Fruit fly (Drosophila melanogaster): ENCODE data around the gene TwdlF.
"Not testable (repeated sequence)": the region's sequence is repeated elsewhere in the genome, so short reads cannot be mapped to it uniquely, and the experiment has no call there.

Gene TwdlF

DNA sequence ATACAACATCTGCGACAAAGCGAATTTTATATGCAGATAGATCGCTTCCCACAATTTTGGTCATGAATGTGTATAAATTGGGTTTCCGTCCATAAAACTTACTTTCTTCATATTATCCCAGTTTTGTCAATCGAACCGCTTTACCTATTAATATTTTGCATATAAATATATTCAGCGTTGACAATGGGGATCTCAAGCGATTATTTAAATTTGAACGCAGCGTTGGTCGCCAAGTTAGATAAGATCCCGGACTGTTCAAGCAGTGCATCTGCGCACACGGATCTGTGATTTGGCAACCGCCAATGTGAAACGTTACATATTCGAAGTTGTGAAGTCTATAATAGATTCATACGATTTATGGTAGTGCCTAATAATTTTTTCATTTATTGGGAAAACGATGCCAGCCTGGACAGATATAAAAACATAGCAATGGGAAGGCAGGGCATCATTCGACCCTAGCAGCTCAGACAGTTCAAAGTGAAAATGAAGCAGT is at the start of gene TwdlF:
Gene TwdlF (plus strand): TSS at position 443 of the 493 bp plus-strand sequence.
- TF ChIP-seq jim (GFP tag; optimal IDR thresholded peaks at IDR 0.05), result no peak
- TF ChIP-seq N (GFP tag; optimal IDR thresholded peaks at IDR 0.05), result no peak
- no peak for TF ChIP-seq Dif (GFP tag; optimal IDR thresholded peaks at IDR 0.05; ENCODE audit: partially characterized antibody)
- TF ChIP-seq ey (GFP tag; optimal IDR thresholded peaks at IDR 0.05), result no peak
- no peak for TF ChIP-seq dsf (GFP tag; optimal IDR thresholded peaks at IDR 0.05; ENCODE audit: borderline replicate concordance)
- no peak for TF ChIP-seq CrebA (GFP tag; optimal IDR thresholded peaks at IDR 0.05; ENCODE audit: borderline replicate concordance)
- TF ChIP-seq Abd-B (GFP tag; optimal IDR thresholded peaks at IDR 0.05), result no peak
- no peak for TF ChIP-seq Rel (GFP tag; optimal IDR thresholded peaks at IDR 0.05)
- no peak for TF ChIP-seq Rel (tag; optimal IDR thresholded peaks at IDR 0.05)
- TF ChIP-seq br (GFP tag; optimal IDR thresholded peaks at IDR 0.05), result no peak
- no peak for TF ChIP-seq pan (optimal IDR thresholded peaks at IDR 0.05)
- no peak for TF ChIP-seq Hnf4 (GFP tag; optimal IDR thresholded peaks at IDR 0.05)
- TF ChIP-seq sv (GFP tag; optimal IDR thresholded peaks at IDR 0.05), result no peak
- no peak for TF ChIP-seq Sp1 (GFP tag; optimal IDR thresholded peaks at IDR 0.05)
- no peak for TF ChIP-seq CG9705 (GFP tag; optimal IDR thresholded peaks at IDR 0.05)
- TF ChIP-seq tai (GFP tag; optimal IDR thresholded peaks at IDR 0.05), result no peak
- no peak for TF ChIP-seq Myc (optimal IDR thresholded peaks at IDR 0.05)
- TF ChIP-seq fru (GFP tag; optimal IDR thresholded peaks at IDR 0.05), result no peak
- TF ChIP-seq CG32264 (GFP tag; optimal IDR thresholded peaks at IDR 0.05), result no peak

DNA sequence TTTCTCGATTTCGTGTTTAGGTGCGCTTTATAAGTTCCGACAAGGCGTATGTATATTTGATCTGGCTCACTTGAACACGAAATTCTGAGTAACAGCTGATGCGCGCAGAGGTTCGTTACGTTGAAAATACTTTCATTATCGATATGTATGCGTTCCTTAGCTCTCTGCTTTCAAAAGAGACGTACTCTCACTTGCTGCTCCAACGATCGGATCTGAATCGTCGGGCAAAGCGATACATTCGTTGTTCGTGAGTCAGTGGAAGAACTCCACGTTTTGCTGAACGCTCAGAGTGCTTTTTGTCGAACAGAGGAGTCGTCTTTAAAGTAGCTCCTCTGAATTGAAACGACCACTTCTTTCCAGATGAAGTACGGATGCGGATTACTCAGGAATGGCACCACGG is 49.8 kb upstream of the TwdlF start, which contains the start of gene beta-Man:
Gene beta-Man (plus strand): TSS at position 152 of the 400 bp plus-strand sequence.
- TF ChIP-seq woc (GFP tag; optimal IDR thresholded peaks at IDR 0.05) (peak; percentile 2), jim (GFP tag; optimal IDR thresholded peaks at IDR 0.05) (peak; percentile 32), lola (GFP tag; optimal IDR thresholded peaks at IDR 0.05) (no peak), Myc (optimal IDR thresholded peaks at IDR 0.05) (peak; percentile 5), h (GFP tag; optimal IDR thresholded peaks at IDR 0.05) (peak; percentile 35), fru (GFP tag; optimal IDR thresholded peaks at IDR 0.05) (peak; percentile 76), Dif (GFP tag; optimal IDR thresholded peaks at IDR 0.05; ENCODE audit: partially characterized antibody) (peak; percentile 89), dsf (GFP tag; optimal IDR thresholded peaks at IDR 0.05; ENCODE audit: borderline replicate concordance) (no peak), Hr83 (GFP tag; optimal IDR thresholded peaks at IDR 0.05; ENCODE audit: poor library complexity, severe bottlenecking) (peak; percentile 77), Hnf4 (GFP tag; optimal IDR thresholded peaks at IDR 0.05) (peak; percentile 67), Sp1 (GFP tag; optimal IDR thresholded peaks at IDR 0.05) (no peak), Jra (GFP tag; optimal IDR thresholded peaks at IDR 0.05) (peak; percentile 38), GATAd (GFP tag; optimal IDR thresholded peaks at IDR 0.05) (no peak), Vsx2 (GFP tag; optimal IDR thresholded peaks at IDR 0.05; ENCODE audit: partially characterized antibody) (peak; percentile 72), foxo (GFP tag; optimal IDR thresholded peaks at IDR 0.05) (peak in 1 of 2 experiments; percentile 36), dl (GFP tag; optimal IDR thresholded peaks at IDR 0.05; ENCODE audit: insufficient read depth in 1 of 2, partially characterized antibody in 2 of 2) (peak; percentile 53 to 55), br (GFP tag; optimal IDR thresholded peaks at IDR 0.05) (no peak), Rel (GFP tag; optimal IDR thresholded peaks at IDR 0.05) (no peak), Rel (tag; optimal IDR thresholded peaks at IDR 0.05) (peak; percentile 57), CrebA (GFP tag; optimal IDR thresholded peaks at IDR 0.05; ENCODE audit: borderline replicate concordance) (peak; percentile 24), HLH106 (tag; optimal IDR thresholded peaks at IDR 0.05) (peak; percentile 34)

DNA sequence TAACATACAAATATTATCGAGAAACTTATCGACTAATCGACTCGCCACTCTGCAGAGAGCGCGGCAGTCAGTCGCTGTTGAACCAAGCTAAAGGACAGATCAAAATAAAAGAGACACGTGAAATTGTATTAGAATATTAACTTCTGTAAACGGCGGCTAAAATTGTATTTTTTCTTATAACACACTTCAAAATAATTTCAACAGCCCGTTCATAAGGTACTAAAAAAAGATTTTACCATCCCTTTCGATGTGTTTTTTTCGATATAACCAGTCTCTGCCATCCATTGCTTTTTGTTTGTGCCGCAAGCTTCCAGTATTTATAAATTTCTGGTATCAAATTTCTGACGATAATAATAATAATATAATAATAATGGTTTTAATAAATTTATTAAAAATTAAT is 35.3 kb upstream of the TwdlF start, which contains the start of gene aux:
Gene aux (plus strand): TSS at position 301 of the 400 bp plus-strand sequence.
- not testable (repeated sequence) for TF ChIP-seq Hr83 (GFP tag; optimal IDR thresholded peaks at IDR 0.05; ENCODE audit: poor library complexity, severe bottlenecking); Vsx2 (GFP tag; optimal IDR thresholded peaks at IDR 0.05; ENCODE audit: partially characterized antibody); N (GFP tag; optimal IDR thresholded peaks at IDR 0.05)

DNA sequence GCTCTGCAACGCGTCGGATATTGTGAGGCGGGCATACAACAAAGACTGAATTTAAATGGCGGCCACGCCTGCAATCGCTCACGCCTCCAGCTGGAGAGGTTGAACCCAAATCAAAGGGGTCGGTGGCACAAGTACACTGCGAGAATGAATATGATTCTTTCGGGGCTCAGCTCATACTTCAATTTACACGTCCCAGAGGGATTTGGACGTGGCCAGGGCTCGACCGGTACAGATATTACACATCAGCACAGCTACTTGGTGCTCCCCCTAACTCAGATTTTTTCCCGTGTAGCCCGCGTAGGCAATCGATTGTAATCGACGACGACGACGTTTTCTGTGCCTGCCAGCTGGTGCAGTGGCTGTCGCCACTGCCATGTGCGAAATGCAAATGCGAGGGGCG is 32.8 kb upstream of the TwdlF start:
- TF ChIP-seq sage (GFP tag; optimal IDR thresholded peaks at IDR 0.05), result peak; percentile 9
- TF ChIP-seq Rel (GFP tag; optimal IDR thresholded peaks at IDR 0.05), result no peak
- peak; percentile 40 for TF ChIP-seq Rel (tag; optimal IDR thresholded peaks at IDR 0.05)
- peak; percentile 6 for TF ChIP-seq brk (GFP tag; optimal IDR thresholded peaks at IDR 0.05)
- TF ChIP-seq GATAd (GFP tag; optimal IDR thresholded peaks at IDR 0.05), result peak; percentile 12
- peak; percentile 68 for TF ChIP-seq Sp1 (GFP tag; optimal IDR thresholded peaks at IDR 0.05)
- TF ChIP-seq tai (GFP tag; optimal IDR thresholded peaks at IDR 0.05), result peak; percentile 5
- peak; percentile 57 for TF ChIP-seq psq (GFP tag; optimal IDR thresholded peaks at IDR 0.05)
- TF ChIP-seq Hnf4 (GFP tag; optimal IDR thresholded peaks at IDR 0.05), result peak; percentile 69
- no peak for TF ChIP-seq N (GFP tag; optimal IDR thresholded peaks at IDR 0.05)
- TF ChIP-seq sv (GFP tag; optimal IDR thresholded peaks at IDR 0.05), result peak; percentile 52
- no peak for TF ChIP-seq pan (optimal IDR thresholded peaks at IDR 0.05)
- peak; percentile 73 for TF ChIP-seq rgr (GFP tag; optimal IDR thresholded peaks at IDR 0.05)
- TF ChIP-seq Dif (GFP tag; optimal IDR thresholded peaks at IDR 0.05; ENCODE audit: partially characterized antibody), result no peak
- TF ChIP-seq fru (GFP tag; optimal IDR thresholded peaks at IDR 0.05), result peak; percentile 87
- peak; percentile 65 for TF ChIP-seq woc (GFP tag; optimal IDR thresholded peaks at IDR 0.05)
- no peak for TF ChIP-seq dl (GFP tag; optimal IDR thresholded peaks at IDR 0.05; ENCODE audit: insufficient read depth in 1 of 2, partially characterized antibody in 2 of 2)
- TF ChIP-seq foxo (GFP tag; optimal IDR thresholded peaks at IDR 0.05), result peak in 1 of 2 experiments; percentile 88
- no peak for TF ChIP-seq Dfd (GFP tag; optimal IDR thresholded peaks at IDR 0.05)
- TF ChIP-seq dsf (GFP tag; optimal IDR thresholded peaks at IDR 0.05; ENCODE audit: borderline replicate concordance), result no peak
- no peak for TF ChIP-seq usp (GFP tag; optimal IDR thresholded peaks at IDR 0.05)
- TF ChIP-seq h (GFP tag; optimal IDR thresholded peaks at IDR 0.05), result peak; percentile 84
- no peak for TF ChIP-seq jim (GFP tag; optimal IDR thresholded peaks at IDR 0.05)
- TF ChIP-seq Mio (GFP tag; optimal IDR thresholded peaks at IDR 0.05), result no peak
- no peak for TF ChIP-seq CrebA (GFP tag; optimal IDR thresholded peaks at IDR 0.05; ENCODE audit: borderline replicate concordance)
- TF ChIP-seq HLH106 (tag; optimal IDR thresholded peaks at IDR 0.05), result peak; percentile 81
- TF ChIP-seq CG32264 (GFP tag; optimal IDR thresholded peaks at IDR 0.05), result peak; percentile 70
- TF ChIP-seq ey (GFP tag; optimal IDR thresholded peaks at IDR 0.05), result peak; percentile 79
- TF ChIP-seq br (GFP tag; optimal IDR thresholded peaks at IDR 0.05), result peak; percentile 81
- no peak for TF ChIP-seq Hr78 (GFP tag; optimal IDR thresholded peaks at IDR 0.05)
- peak; percentile 66 for TF ChIP-seq OdsH (GFP tag; optimal IDR thresholded peaks at IDR 0.05)
